Fruit fly (Drosophila melanogaster): ENCODE results near the gene Fum4.

dm6 chr2L:10231092-10231494 lies 39.8 kb upstream of the Fum4 start:
- TF ChIP-seq CG34367 (tag; optimal IDR thresholded peaks at IDR 0.05) (no peak), gl (tag; optimal IDR thresholded peaks at IDR 0.05) (no peak), CG10348 (GFP tag; IDR thresholded peaks at IDR 0.05) (no peak), EcR (GFP tag; optimal IDR thresholded peaks at IDR 0.05) (no peak), Pif1A (GFP tag; optimal IDR thresholded peaks at IDR 0.05) (peak; percentile 79), CG17806 (tag; optimal IDR thresholded peaks at IDR 0.05) (peak; percentile 53), CG4496 (GFP tag; IDR thresholded peaks at IDR 0.05) (peak; percentile 65; the same call in 2 of the 3 replicates), Ets98B (GFP tag; IDR thresholded peaks at IDR 0.05) (no peak), CG32121 (GFP tag; IDR thresholded peaks at IDR 0.05) (peak; percentile 54; the same call in 1 of the 2 replicates), CG13204 (GFP tag; optimal IDR thresholded peaks at IDR 0.05) (no peak), CG8301 (tag; optimal IDR thresholded peaks at IDR 0.05) (peak; percentile 61), CG12605 (GFP tag; IDR thresholded peaks at IDR 0.05) (no peak), CG15710 (tag; optimal IDR thresholded peaks at IDR 0.05) (peak; percentile 10)

All from whole organism, pupa.